Fruit fly (Drosophila melanogaster) whole organism: ENCODE measurements around the gene pasi2.

Experiments
- CG8478 ChIP-seq: fragments of >200 bp; optimal IDR thresholded peaks from 2 replicates; lab custom pipeline; 2018; ENCODE audit warnings: inconsistent platforms
- Dll ChIP-seq: fragments of >200 bp; optimal IDR thresholded peaks from 2 replicates; lab custom pipeline; 2017
- EcR ChIP-seq, 2 experiments: fragments of >200 bp; optimal IDR thresholded peaks; 2 replicates each; lab custom pipeline; 2017; ENCODE audit warnings: missing biosample characterization in 2 of 2, missing genetic modification characterization in 2 of 2, missing genetic modification reagents in 2 of 2
- pan ChIP-seq: fragments of >200 bp; optimal IDR thresholded peaks from 2 replicates; lab custom pipeline; 2017

DNA sequence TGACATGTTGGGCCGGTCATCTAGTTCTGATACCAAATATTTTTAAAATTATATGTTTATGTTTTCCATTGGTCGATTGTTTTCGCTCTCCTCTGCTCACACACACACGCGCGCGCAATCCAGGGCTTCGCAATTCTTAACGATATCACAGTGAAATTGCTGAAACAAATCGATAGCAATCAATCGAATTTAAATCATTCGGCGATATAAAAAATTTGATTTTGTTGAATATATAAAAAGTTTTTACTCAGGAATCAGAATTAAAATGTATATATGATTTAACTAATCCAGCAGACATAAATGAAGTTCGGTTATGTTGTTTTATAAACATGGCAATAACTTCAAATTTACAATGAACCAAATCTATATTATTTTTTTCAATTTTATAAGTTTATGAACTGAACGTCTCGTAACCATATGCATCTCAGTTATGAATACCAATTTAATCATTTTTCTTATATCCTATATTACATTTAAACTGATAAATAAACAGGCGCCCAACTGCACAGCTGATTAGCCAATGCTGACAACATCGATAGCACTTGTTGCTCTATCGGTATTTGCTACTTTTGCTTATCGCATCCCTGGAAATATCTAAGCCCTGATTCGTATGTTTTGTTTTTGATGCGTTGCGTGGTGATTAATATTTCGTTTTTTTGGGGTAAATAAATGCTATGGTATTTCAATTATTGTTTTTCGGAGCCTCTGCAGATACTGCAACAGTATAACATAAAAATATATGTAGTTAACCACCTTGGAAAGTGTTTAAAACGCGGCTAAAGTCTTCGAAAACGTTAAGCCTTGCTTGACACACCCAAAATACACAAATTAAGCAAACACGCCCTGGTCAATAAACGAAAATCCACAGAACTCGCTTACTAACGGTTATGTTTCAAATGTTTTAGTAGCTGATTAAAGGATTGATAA lies at the start of gene pasi2, which contains the start of gene Aduk:
- TF ChIP-seq CG8478 = no peak
- no peak for TF ChIP-seq EcR (GFP tag; optimal IDR thresholded peaks at IDR 0.05; lab: Kevin White, UChicago)
- TF ChIP-seq pan = no peak
- no peak for TF ChIP-seq Dll (lab: Kevin White, UChicago)
